Fruit fly (Drosophila melanogaster) whole organism, embryonic: Measurements from ENCODE around the gene mthl9.

Experiments used
- Ada2b ChIP-seq: fragments of 200-800 bp; sonication (Bioruptor generic); IDR thresholded peaks from 2 replicates; pipeline ENCODE4 v1.3.6; 2022; ENCODE audit warnings: missing biosample characterization, missing genetic modification characterization
- C15 ChIP-seq: fragments of 200-800 bp; sonication (Bioruptor generic); IDR thresholded peaks from 3 replicates; pipeline ENCODE4 v1.3.6; 2022; ENCODE audit warnings: missing biosample characterization, missing genetic modification characterization
- CG10979 ChIP-seq: fragments of 200-800 bp; sonication (Bioruptor generic); optimal IDR thresholded peaks from 2 replicates; lab custom pipeline; 2018; ENCODE audit warnings: missing biosample characterization, mild to moderate bottlenecking, missing genetic modification characterization, moderate library complexity
- CG11560 ChIP-seq: fragments of 200-800 bp; sonication (Bioruptor generic); IDR thresholded peaks from 3 replicates; pipeline ENCODE4 v1.3.6; 2022; ENCODE audit warnings: missing biosample characterization, missing genetic modification characterization
- CG12155 ChIP-seq: fragments of 200-800 bp; sonication (Bioruptor generic); optimal IDR thresholded peaks from 3 replicates; lab custom pipeline; 2016; ENCODE audit warnings: missing biosample characterization, missing genetic modification characterization
- CG14710 ChIP-seq: fragments of 200-800 bp; sonication (Bioruptor generic); optimal IDR thresholded peaks from 3 replicates; lab custom pipeline; 2019; ENCODE audit warnings: missing biosample characterization, mild to moderate bottlenecking, missing genetic modification characterization, moderate library complexity
- CG18011 ChIP-seq: fragments of 200-800 bp; sonication (Bioruptor generic); optimal IDR thresholded peaks from 2 replicates; lab custom pipeline; 2017; ENCODE audit warnings: missing biosample characterization, missing genetic modification characterization, mild to moderate bottlenecking, moderate library complexity, missing genotype
- CG2116 ChIP-seq: fragments of 200-800 bp; sonication (Bioruptor generic); optimal IDR thresholded peaks from 3 replicates; lab custom pipeline; 2018; ENCODE audit warnings: missing biosample characterization, mild to moderate bottlenecking, missing genetic modification characterization
- CG2120 ChIP-seq: fragments of 200-800 bp; sonication (Bioruptor generic); optimal IDR thresholded peaks from 3 replicates; lab custom pipeline; 2016; ENCODE audit warnings: missing biosample characterization, missing genetic modification characterization
- CG31224 ChIP-seq: fragments of 200-800 bp; sonication (Bioruptor generic); IDR thresholded peaks from 2 replicates; pipeline ENCODE4 v1.3.6; 2022; ENCODE audit warnings: missing biosample characterization, missing genetic modification characterization
- CG3726 ChIP-seq: fragments of 200-800 bp; sonication (Bioruptor generic); IDR thresholded peaks from 3 replicates; pipeline ENCODE4, ENCODE4 v1.3.6; 2022; ENCODE audit warnings: missing biosample characterization, missing genetic modification characterization
- CG5245 ChIP-seq: fragments of 200-800 bp; sonication (Bioruptor generic); optimal IDR thresholded peaks from 3 replicates; lab custom pipeline; 2016; ENCODE audit warnings: missing biosample characterization, missing genetic modification characterization
- CG5953 ChIP-seq: fragments of 200-800 bp; sonication (Bioruptor generic); IDR thresholded peaks from 2 replicates; pipeline ENCODE4 v1.3.6; 2022; ENCODE audit warnings: missing biosample characterization, missing genetic modification characterization
- CG6689 ChIP-seq: fragments of 200-800 bp; sonication (Bioruptor generic); IDR thresholded peaks from 2 replicates; pipeline ENCODE4 v1.3.6; 2022; ENCODE audit warnings: missing biosample characterization, missing genetic modification characterization
- CG6813 ChIP-seq: fragments of 200-800 bp; sonication (Bioruptor generic); optimal IDR thresholded peaks from 2 replicates; lab custom pipeline; 2017; ENCODE audit warnings: missing biosample characterization, missing genetic modification characterization, mild to moderate bottlenecking, moderate library complexity, missing genetic modification reagents
- CG7556 ChIP-seq: fragments of 200-800 bp; sonication (Bioruptor generic); optimal IDR thresholded peaks from 2 replicates; lab custom pipeline; 2017; ENCODE audit warnings: missing biosample characterization, mild to moderate bottlenecking, missing genetic modification characterization
- CG7987 ChIP-seq: fragments of 200-800 bp; sonication (Bioruptor generic); optimal IDR thresholded peaks from 2 replicates; lab custom pipeline; 2018; ENCODE audit warnings: missing biosample characterization, mild to moderate bottlenecking, missing genetic modification characterization, moderate library complexity
- CG8089 ChIP-seq: fragments of 200-800 bp; sonication (Bioruptor generic); optimal IDR thresholded peaks from 3 replicates; lab custom pipeline; 2016; ENCODE audit warnings: missing biosample characterization, missing genetic modification characterization
- Doc2 ChIP-seq: fragments of 200-800 bp; sonication (Bioruptor generic); IDR thresholded peaks from 2 replicates; pipeline ENCODE4 v1.3.6; 2022; ENCODE audit warnings: missing biosample characterization, missing genetic modification characterization
- Elba2 ChIP-seq: fragments of 200-800 bp; sonication (Bioruptor generic); optimal IDR thresholded peaks from 3 replicates; lab custom pipeline; 2016; ENCODE audit warnings: missing biosample characterization, missing genetic modification characterization
- HLH54F ChIP-seq: fragments of 200-800 bp; sonication (Bioruptor generic); optimal IDR thresholded peaks from 3 replicates; lab custom pipeline; 2016; ENCODE audit warnings: missing biosample characterization, missing genetic modification characterization
- Hmr ChIP-seq: fragments of 200-800 bp; sonication (Bioruptor generic); optimal IDR thresholded peaks from 3 replicates; lab custom pipeline; 2017; ENCODE audit warnings: mild to moderate bottlenecking, missing biosample characterization, missing genetic modification reagents, missing genetic modification characterization
- Hr51 ChIP-seq, 2 experiments: fragments of 200-800 bp; sonication (Bioruptor generic); optimal IDR thresholded peaks; 2 replicates in 1 of 2; 3 replicates in 1 of 2; lab custom pipeline; 2016 to 2018; ENCODE audit warnings: missing biosample characterization in 2 of 2, missing genetic modification characterization in 2 of 2, mild to moderate bottlenecking in 1 of 2, moderate library complexity in 1 of 2
- Hr78 ChIP-seq, 2 experiments: fragments of 200-800 bp in 1 of 2; fragments of >200 bp in 1 of 2; sonication (Bioruptor generic) in 1 of 2; optimal IDR thresholded peaks; 2 replicates each; lab custom pipeline; 2017 to 2019; ENCODE audit warnings: missing biosample characterization in 2 of 2, missing genetic modification characterization in 2 of 2, mild to moderate bottlenecking in 1 of 2, moderate library complexity in 1 of 2
- Nf-YB ChIP-seq: fragments of 200-800 bp; sonication (Bioruptor generic); optimal IDR thresholded peaks from 3 replicates; lab custom pipeline; 2019; ENCODE audit warnings: missing biosample characterization, mild to moderate bottlenecking, missing genetic modification characterization, moderate library complexity
- Poxn ChIP-seq: fragments of 200-800 bp; sonication (Bioruptor generic); IDR thresholded peaks from 2 replicates; pipeline ENCODE4 v1.3.6; 2022; ENCODE audit warnings: missing biosample characterization, missing genetic modification characterization
- Sin3A ChIP-seq: fragments of >200 bp; optimal IDR thresholded peaks from 2 replicates; lab custom pipeline; 2018
- Xrp1 ChIP-seq: fragments of 200-800 bp; sonication (Bioruptor generic); IDR thresholded peaks from 2 replicates; pipeline ENCODE4 v1.3.6; 2022; ENCODE audit warnings: missing biosample characterization, missing genetic modification characterization
- ato ChIP-seq: fragments of 200-800 bp; sonication (Bioruptor generic); IDR thresholded peaks from 2 replicates; pipeline ENCODE4 v1.3.6; 2022; ENCODE audit warnings: missing biosample characterization, missing genetic modification characterization; ENCODE audit not compliant: partially characterized antibody
- bbx ChIP-seq: fragments of 200-800 bp; sonication (Bioruptor generic); IDR thresholded peaks from 2 replicates; pipeline ENCODE4 v1.3.6; 2022; ENCODE audit warnings: missing biosample characterization, missing genetic modification characterization; ENCODE audit not compliant: partially characterized antibody
- br ChIP-seq: fragments of >200 bp; optimal IDR thresholded peaks from 2 replicates; lab custom pipeline; 2017
- cg ChIP-seq: fragments of 200-800 bp; sonication (Bioruptor generic); optimal IDR thresholded peaks from 3 replicates; lab custom pipeline; 2019; ENCODE audit warnings: missing biosample characterization, mild to moderate bottlenecking, missing genetic modification characterization, moderate library complexity
- chinmo ChIP-seq: fragments of 200-800 bp; sonication (Bioruptor generic); IDR thresholded peaks from 4 replicates; pipeline ENCODE4 v1.3.6; 2022; ENCODE audit warnings: missing biosample characterization, missing genetic modification characterization; ENCODE audit not compliant: partially characterized antibody
- da ChIP-seq: fragments of 200-800 bp; sonication (Bioruptor generic); optimal IDR thresholded peaks from 2 replicates; lab custom pipeline; 2016; ENCODE audit warnings: missing biosample characterization, missing genetic modification characterization
- danr ChIP-seq: fragments of 200-800 bp; sonication (Bioruptor generic); IDR thresholded peaks from 2 replicates; pipeline ENCODE4 v1.3.6; 2022; ENCODE audit warnings: missing biosample characterization, missing genetic modification characterization
- eve ChIP-seq, 2 experiments: fragments of >200 bp; optimal IDR thresholded peaks; 2 replicates each; lab custom pipeline; 2017; ENCODE audit warnings: missing biosample characterization in 2 of 2, missing genetic modification characterization in 2 of 2
- fd3F ChIP-seq: fragments of 200-800 bp; sonication (Bioruptor generic); optimal IDR thresholded peaks from 2 replicates; lab custom pipeline; 2018; ENCODE audit warnings: missing biosample characterization, mild to moderate bottlenecking, missing genetic modification characterization, moderate library complexity
- gcm ChIP-seq: fragments of 200-800 bp; sonication (Bioruptor generic); optimal IDR thresholded peaks from 2 replicates; lab custom pipeline; 2019; ENCODE audit warnings: missing biosample characterization, mild to moderate bottlenecking, missing genetic modification characterization, moderate library complexity
- gsb ChIP-seq: fragments of 200-800 bp; sonication (Bioruptor generic); IDR thresholded peaks from 2 replicates; pipeline ENCODE4 v1.3.6; 2022; ENCODE audit warnings: missing biosample characterization, missing genetic modification characterization
- kay ChIP-seq: fragments of 200-800 bp; sonication (Bioruptor generic); optimal IDR thresholded peaks from 2 replicates; lab custom pipeline; 2016; ENCODE audit warnings: missing biosample characterization, missing genetic modification characterization
- mam ChIP-seq: fragments of 200-800 bp; sonication (Bioruptor generic); optimal IDR thresholded peaks from 3 replicates; lab custom pipeline; 2016; ENCODE audit warnings: missing biosample characterization, missing genetic modification characterization
- nerfin-1 ChIP-seq: fragments of 200-800 bp; sonication (Bioruptor generic); optimal IDR thresholded peaks from 3 replicates; lab custom pipeline; 2019; ENCODE audit warnings: missing biosample characterization, mild to moderate bottlenecking, missing genetic modification characterization, moderate library complexity
- pb ChIP-seq: fragments of 200-800 bp; sonication (Bioruptor generic); optimal IDR thresholded peaks from 3 replicates; lab custom pipeline; 2016; ENCODE audit warnings: missing biosample characterization, missing genetic modification characterization
- pho ChIP-seq: fragments of 200-800 bp; sonication (Bioruptor generic); optimal IDR thresholded peaks from 2 replicates; lab custom pipeline; 2016; ENCODE audit warnings: missing biosample characterization, missing genetic modification characterization
- sd ChIP-seq: fragments of 200-800 bp; sonication (Bioruptor generic); optimal IDR thresholded peaks from 3 replicates; lab custom pipeline; 2018; ENCODE audit warnings: missing biosample characterization, mild to moderate bottlenecking, missing genetic modification characterization, moderate library complexity
- stwl ChIP-seq: fragments of 200-800 bp; sonication (Bioruptor generic); optimal IDR thresholded peaks from 3 replicates; lab custom pipeline; 2018; ENCODE audit warnings: missing biosample characterization, mild to moderate bottlenecking, missing genetic modification characterization, moderate library complexity
- sug ChIP-seq: fragments of 200-800 bp; optimal IDR thresholded peaks from 2 replicates; lab custom pipeline; 2019; ENCODE audit warnings: missing biosample characterization, mild to moderate bottlenecking, missing genetic modification characterization, moderate library complexity
- z ChIP-seq: fragments of 200-800 bp; sonication (Bioruptor generic); IDR thresholded peaks from 3 replicates; pipeline ENCODE4 v1.3.6; 2022; ENCODE audit warnings: missing biosample characterization, missing genetic modification characterization
- zf30C ChIP-seq: fragments of 200-800 bp; sonication (Bioruptor generic); optimal IDR thresholded peaks from 3 replicates; lab custom pipeline; 2018; ENCODE audit warnings: missing biosample characterization, mild to moderate bottlenecking, missing genetic modification characterization

The mthl9 gene

DNA sequence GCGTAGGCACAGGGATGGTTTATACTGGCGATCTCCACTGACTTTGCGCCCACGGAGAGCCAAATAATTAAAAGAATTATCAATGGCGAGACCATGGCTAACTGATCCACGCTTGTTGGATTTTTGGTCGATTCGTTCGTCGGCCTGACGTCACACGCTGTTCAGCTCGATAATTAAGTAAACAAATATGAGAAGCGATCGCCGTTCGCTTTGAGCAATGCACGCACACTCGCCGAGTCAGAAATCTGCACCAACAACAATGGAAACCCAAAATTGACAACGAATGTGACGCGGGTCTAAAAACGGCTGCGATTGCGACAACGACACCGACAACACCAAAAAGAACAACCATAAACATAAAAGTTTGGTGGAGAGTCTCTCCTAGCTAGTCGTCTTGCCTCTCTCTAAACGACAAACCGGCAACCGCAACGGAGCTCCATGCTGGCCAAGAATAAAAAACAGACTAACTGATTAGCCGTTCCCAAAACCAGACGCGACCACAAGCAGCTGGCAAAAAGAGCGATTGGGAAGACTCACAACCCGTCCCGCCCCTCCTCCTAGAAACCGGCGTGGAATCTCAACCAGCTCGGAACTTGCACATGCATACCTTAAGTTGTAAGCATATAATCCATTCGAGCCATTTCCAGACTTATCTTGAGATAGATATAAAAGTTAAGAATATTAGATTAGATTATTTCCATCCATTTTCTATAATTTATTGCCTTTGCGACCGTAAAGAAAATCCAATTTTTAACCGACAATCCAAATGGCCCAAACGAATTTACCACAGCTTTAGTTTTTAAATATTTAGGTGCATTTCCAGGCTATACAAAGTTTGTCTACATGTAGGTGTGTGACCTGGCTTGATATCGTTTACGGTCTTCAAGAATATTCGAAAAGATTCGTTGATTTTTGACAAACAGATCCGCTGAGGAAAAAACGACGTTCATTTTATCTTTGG lies at the start of gene mthl9 (continued):
- TF ChIP-seq CG6813 (GFP tag; lab: Kevin White, UChicago): no peak
- TF ChIP-seq CG2120 (GFP tag; lab: Kevin White, UChicago): no peak
- no peak for TF ChIP-seq gsb
- TF ChIP-seq danr: no peak
- TF ChIP-seq Elba2: no peak
- no peak for TF ChIP-seq br (lab: Kevin White, UChicago)
- no peak for TF ChIP-seq nerfin-1 (tag; lab: Kevin White, UChicago)
- no peak for TF ChIP-seq CG3726
- TF ChIP-seq Ada2b (GFP tag; lab: Robert Waterston, UW): no peak
- no peak for TF ChIP-seq Xrp1 (GFP tag; lab: Robert Waterston, UW)
- no peak for TF ChIP-seq CG8089 (GFP tag; lab: Kevin White, UChicago)
- TF ChIP-seq CG7556 (GFP tag; lab: Kevin White, UChicago): no peak
- no peak for TF ChIP-seq Poxn (GFP tag; lab: Robert Waterston, UW)
- TF ChIP-seq zf30C (GFP tag; lab: Kevin White, UChicago): no peak
- TF ChIP-seq Nf-YB: no peak
- TF ChIP-seq Hmr (GFP tag; lab: Kevin White, UChicago): peak; percentile 49
- no peak for TF ChIP-seq C15 (GFP tag; lab: Robert Waterston, UW)
- TF ChIP-seq CG31224 (GFP tag; lab: Robert Waterston, UW): no peak
- peak; percentile 26 for TF ChIP-seq stwl (tag; lab: Kevin White, UChicago)
- TF ChIP-seq CG14710 (tag; lab: Kevin White, UChicago): peak; percentile 0
- TF ChIP-seq CG6689: no peak
- no peak for TF ChIP-seq gcm (GFP tag; lab: Kevin White, UChicago)
- TF ChIP-seq CG2116 (GFP tag; lab: Kevin White, UChicago): peak; percentile 1
- TF ChIP-seq pho (GFP tag; lab: Kevin White, UChicago): peak; percentile 2
- no peak for TF ChIP-seq da (GFP tag; lab: Kevin White, UChicago)
- no peak for TF ChIP-seq mam (GFP tag; lab: Kevin White, UChicago)
- TF ChIP-seq pb (GFP tag; lab: Kevin White, UChicago): no peak
- TF ChIP-seq Doc2 (GFP tag; lab: Robert Waterston, UW): no peak
- TF ChIP-seq CG11560 (tag; lab: Robert Waterston, UW): no peak
- no peak for TF ChIP-seq z (GFP tag; lab: Robert Waterston, UW)
- TF ChIP-seq ato (GFP tag; lab: Robert Waterston, UW): 0 out of 2 replicates have a peak, but pooled peaks have one; percentile 17
- TF ChIP-seq Hr51 (GFP tag; optimal IDR thresholded peaks at IDR 0.05; lab: Kevin White, UChicago): no peak
- TF ChIP-seq fd3F (GFP tag; lab: Kevin White, UChicago): no peak
- TF ChIP-seq eve (GFP tag; optimal IDR thresholded peaks at IDR 0.05; lab: Kevin White, UChicago): no peak
- no peak for TF ChIP-seq kay (GFP tag; lab: Kevin White, UChicago)
- TF ChIP-seq cg (GFP tag; lab: Kevin White, UChicago): no peak
- TF ChIP-seq sd: peak; percentile 91
- no peak for TF ChIP-seq Hr78 (GFP tag; optimal IDR thresholded peaks at IDR 0.05; lab: Kevin White, UChicago)
- TF ChIP-seq CG5245: no peak
- no peak for TF ChIP-seq CG18011 (GFP tag; lab: Kevin White, UChicago)
- no peak for TF ChIP-seq CG7987 (GFP tag; lab: Kevin White, UChicago)
- TF ChIP-seq sug: peak; percentile 90
- no peak for TF ChIP-seq CG10979 (tag; lab: Kevin White, UChicago)
- TF ChIP-seq bbx (GFP tag; lab: Robert Waterston, UW): no peak
- no peak for TF ChIP-seq CG5953 (GFP tag; lab: Robert Waterston, UW)
- no peak for TF ChIP-seq HLH54F (GFP tag; lab: Kevin White, UChicago)
- peak; percentile 53 for TF ChIP-seq CG12155 (GFP tag; lab: Kevin White, UChicago)
- TF ChIP-seq chinmo (GFP tag; lab: Robert Waterston, UW): peak; percentile 99
- TF ChIP-seq Sin3A (lab: Kevin White, UChicago): no peak
